Fruit fly (Drosophila melanogaster): ENCODE results near the gene ERp44.

The ERp44 gene

dm6 chrX:16320197-16320921 is 22.8 kb upstream of the ERp44 start, which contains the start of gene Cyp1 (continued):
- TF ChIP-seq CG32772 (GFP tag; IDR thresholded peaks at IDR 0.05), result peak; percentile 32; the same call in 1 of the 2 replicates
- peak; percentile 87 for TF ChIP-seq Opbp (GFP tag; IDR thresholded peaks at IDR 0.05; ENCODE audit: partially characterized antibody)
- TF ChIP-seq CG32532 (GFP tag; IDR thresholded peaks at IDR 0.05), result no peak; the same call in none of the 2 replicates
- peak; percentile 38; the same call in 1 of the 2 replicates for TF ChIP-seq CG7372 (GFP tag; IDR thresholded peaks at IDR 0.05)
- TF ChIP-seq CG17361 (GFP tag; IDR thresholded peaks at IDR 0.05), result peak; percentile 61
- no peak for TF ChIP-seq Fer2 (tag; optimal IDR thresholded peaks at IDR 0.05)
- no peak for TF ChIP-seq CG16863 (GFP tag; optimal IDR thresholded peaks at IDR 0.05)
- TF ChIP-seq CG6813 (GFP tag; optimal IDR thresholded peaks at IDR 0.05), result no peak
- no peak for TF ChIP-seq prd (optimal IDR thresholded peaks at IDR 0.05)
- peak; percentile 72 for TF ChIP-seq prd (GFP tag; IDR thresholded peaks at IDR 0.05)
- peak; percentile 11 to 28 for TF ChIP-seq dpn (GFP tag; optimal IDR thresholded peaks at IDR 0.05)
- TF ChIP-seq CG10366 (GFP tag; IDR thresholded peaks at IDR 0.05), result peak; percentile 37
- TF ChIP-seq tap (tag; optimal IDR thresholded peaks at IDR 0.05), result no peak
- no peak for TF ChIP-seq dimm (GFP tag; IDR thresholded peaks at IDR 0.05)
- no peak for TF ChIP-seq p53 (GFP tag; optimal IDR thresholded peaks at IDR 0.05)
- TF ChIP-seq seq (GFP tag; IDR thresholded peaks at IDR 0.05), result peak; percentile 63
- peak; percentile 81 for TF ChIP-seq row (GFP tag; IDR thresholded peaks at IDR 0.05)
- peak; percentile 58 for TF ChIP-seq CG13775 (GFP tag; optimal IDR thresholded peaks at IDR 0.05)
- TF ChIP-seq Hsf (GFP tag; optimal IDR thresholded peaks at IDR 0.05), result no peak
- no peak for TF ChIP-seq Hey (tag; optimal IDR thresholded peaks at IDR 0.05)
- peak; percentile 42; the same call in 1 of the 2 replicates for TF ChIP-seq wdn (GFP tag; IDR thresholded peaks at IDR 0.05)
- TF ChIP-seq trh (GFP tag; optimal IDR thresholded peaks at IDR 0.05), result no peak
- TF ChIP-seq Gsc (GFP tag; IDR thresholded peaks at IDR 0.05), result no peak
- TF ChIP-seq corto (GFP tag; optimal IDR thresholded peaks at IDR 0.05), result no peak
- no peak for TF ChIP-seq TFAM (GFP tag; optimal IDR thresholded peaks at IDR 0.05)
- TF ChIP-seq CG1647 (GFP tag; optimal IDR thresholded peaks at IDR 0.05), result no peak
- TF ChIP-seq Chrac-16 (GFP tag; optimal IDR thresholded peaks at IDR 0.05), result no peak
- no peak for TF ChIP-seq CHES-1-like (GFP tag; optimal IDR thresholded peaks at IDR 0.05)
- 0 out of 3 replicates have a peak, but pooled peaks have one; percentile 42 for TF ChIP-seq Doc3 (GFP tag; IDR thresholded peaks at IDR 0.05; ENCODE audit: partially characterized antibody)
- peak; percentile 44; the same call in 2 of the 3 replicates for TF ChIP-seq B-H1 (GFP tag; IDR thresholded peaks at IDR 0.05)
- peak; percentile 32 for TF ChIP-seq Sox100B (GFP tag; optimal IDR thresholded peaks at IDR 0.05)
- peak; percentile 63 for TF ChIP-seq Deaf1 (tag; optimal IDR thresholded peaks at IDR 0.05)
- TF ChIP-seq her (GFP tag; optimal IDR thresholded peaks at IDR 0.05), result peak; percentile 73
- TF ChIP-seq peb (GFP tag; IDR thresholded peaks at IDR 0.05), result no peak; the same call in 1 of the 2 replicates
- TF ChIP-seq cwo (GFP tag; optimal IDR thresholded peaks at IDR 0.05), result no peak
- TF ChIP-seq CkIIα-i1 (GFP tag; IDR thresholded peaks at IDR 0.05), result no peak
- TF ChIP-seq Xbp1 (GFP tag; optimal IDR thresholded peaks at IDR 0.05), result peak; percentile 34
- TF ChIP-seq tna (GFP tag; IDR thresholded peaks at IDR 0.05; ENCODE audit: partially characterized antibody), result peak; percentile 73
- peak; percentile 6 for TF ChIP-seq repo (GFP tag; optimal IDR thresholded peaks at IDR 0.05)
- no peak for TF ChIP-seq CG33213 (GFP tag; optimal IDR thresholded peaks at IDR 0.05)
- peak; percentile 19 for TF ChIP-seq CG12391 (tag; optimal IDR thresholded peaks at IDR 0.05)
- peak; percentile 32 for TF ChIP-seq CoRest (tag; optimal IDR thresholded peaks at IDR 0.05)
- no peak for TF ChIP-seq CrebB (tag; optimal IDR thresholded peaks at IDR 0.05)
- peak; percentile 44 for TF ChIP-seq Myb (GFP tag; optimal IDR thresholded peaks at IDR 0.05)
- TF ChIP-seq Dip3 (GFP tag; optimal IDR thresholded peaks at IDR 0.05), result no peak
- TF ChIP-seq CG14050 (GFP tag; IDR thresholded peaks at IDR 0.05), result peak; percentile 43; the same call in 1 of the 3 replicates
- TF ChIP-seq CG13287 (GFP tag; IDR thresholded peaks at IDR 0.05; ENCODE audit: partially characterized antibody), result peak; percentile 77
- no peak for TF ChIP-seq salm (tag; optimal IDR thresholded peaks at IDR 0.05)
- TF ChIP-seq nom (GFP tag; optimal IDR thresholded peaks at IDR 0.05), result peak; percentile 66
- TF ChIP-seq fru (optimal IDR thresholded peaks at IDR 0.05), result no peak

Measured in whole organism, embryonic.